Worm (Caenorhabditis elegans) whole organism, young adult: ENCODE results near the gene gln-1.

Source experiments
- C06A6.2 ChIP-seq: fragments of 200-800 bp; sonication (Bioruptor generic); conservative IDR thresholded peaks from 2 replicates; pipeline ENCODE4 v1.3.6; 2022; ENCODE audit warnings: missing genetic modification characterization, missing compliant biosample characterization
- F23B12.7 ChIP-seq: sonication (generic microtip); optimal IDR thresholded peaks from 2 replicates; lab custom pipeline; 2017; ENCODE audit warnings: missing genetic modification characterization, mild to moderate bottlenecking, missing compliant biosample characterization, antibody characterized with exemption, moderate library complexity; ENCODE audit not compliant: insufficient read depth
- K11D2.4 ChIP-seq: fragments of 200-800 bp; sonication (Bioruptor generic); IDR thresholded peaks from 2 replicates; pipeline ENCODE4 v1.3.6; 2022; ENCODE audit warnings: missing genetic modification reagents, missing genetic modification characterization, missing compliant biosample characterization
- Y79H2A.3 ChIP-seq: fragments of 200-800 bp; sonication (Bioruptor generic); conservative IDR thresholded peaks from 2 replicates; pipeline ENCODE4 v1.3.6; 2022; ENCODE audit warnings: missing genetic modification reagents, missing genetic modification characterization, missing compliant biosample characterization
- egl-44 ChIP-seq: fragments of 200-800 bp; sonication (Bioruptor generic); IDR thresholded peaks from 2 replicates; pipeline ENCODE4 v1.3.6; 2022; ENCODE audit warnings: missing genetic modification reagents, missing genetic modification characterization, missing compliant biosample characterization
- let-607 ChIP-seq, 2 experiments: fragments of 200-800 bp in 1 of 2; sonication (Bioruptor generic) in 1 of 2; sonication (generic microtip) in 1 of 2; optimal IDR thresholded peaks; 2 replicates each; lab custom pipeline; 2016 to 2018; ENCODE audit warnings: mild to moderate bottlenecking in 2 of 2, missing compliant biosample characterization in 2 of 2, missing genetic modification characterization in 2 of 2, moderate library complexity in 2 of 2, missing genotype in 1 of 2
- lin-54 ChIP-seq: fragments of 200-800 bp; sonication (Bioruptor generic); optimal IDR thresholded peaks from 2 replicates; lab custom pipeline; 2018; ENCODE audit warnings: mild to moderate bottlenecking, missing genetic modification characterization, missing compliant biosample characterization

ce11 chrX:6031169-6031568 lies 26.9 kb upstream of the gln-1 start, which contains the start of gene ipp-5:
- TF ChIP-seq C06A6.2 (GFP tag; lab: Robert Waterston, UW) (no peak), Y79H2A.3 (GFP tag; lab: Robert Waterston, UW) (no peak), let-607 (tag; optimal IDR thresholded peaks at IDR 0.05; lab: Kevin White, UChicago) (no peak), F23B12.7 (no peak), egl-44 (GFP tag; lab: Robert Waterston, UW) (no peak), lin-54 (GFP tag; lab: Kevin White, UChicago) (no peak), K11D2.4 (GFP tag; lab: Robert Waterston, UW) (no peak)
